Fruit fly (Drosophila melanogaster) whole organism, embryonic: ENCODE results near the gene CG13613.

Experiments used
- ATbp ChIP-seq: fragments of 200-800 bp; sonication (Bioruptor generic); optimal IDR thresholded peaks from 2 replicates; lab custom pipeline; 2017; ENCODE audit warnings: missing biosample characterization, mild to moderate bottlenecking, missing genetic modification characterization, missing genetic modification reagents
- Ada2b ChIP-seq: fragments of 200-800 bp; sonication (Bioruptor generic); IDR thresholded peaks from 2 replicates; pipeline ENCODE4 v1.3.6; 2022; ENCODE audit warnings: missing biosample characterization, missing genetic modification characterization
- B-H1 ChIP-seq: fragments of 200-800 bp; sonication (Bioruptor generic); IDR thresholded peaks from 3 replicates; pipeline ENCODE4 v1.3.6; 2022; ENCODE audit warnings: missing biosample characterization, missing genetic modification characterization
- CG10274 ChIP-seq: fragments of 200-800 bp; sonication (Bioruptor generic); optimal IDR thresholded peaks from 3 replicates; lab custom pipeline; 2017; ENCODE audit warnings: missing biosample characterization, mild to moderate bottlenecking, missing genetic modification characterization
- CG10654 ChIP-seq: fragments of 200-800 bp; sonication (Bioruptor generic); optimal IDR thresholded peaks from 2 replicates; lab custom pipeline; 2016; ENCODE audit warnings: missing biosample characterization, missing genetic modification characterization
- CG10959 ChIP-seq: fragments of 200-800 bp; sonication (Bioruptor generic); IDR thresholded peaks from 2 replicates; pipeline ENCODE4 v1.3.6; 2022; ENCODE audit warnings: missing biosample characterization, missing genetic modification characterization
- CG16779 ChIP-seq: fragments of 200-800 bp; sonication (Bioruptor generic); IDR thresholded peaks from 2 replicates; pipeline ENCODE4 v1.3.6; 2022; ENCODE audit warnings: missing biosample characterization, missing genetic modification characterization
- CG17612 ChIP-seq: fragments of 200-800 bp; sonication (Bioruptor generic); IDR thresholded peaks from 2 replicates; pipeline ENCODE4 v1.3.6; 2022; ENCODE audit warnings: missing biosample characterization, missing genetic modification characterization
- CG2202 ChIP-seq: fragments of 200-800 bp; sonication (Bioruptor generic); optimal IDR thresholded peaks from 2 replicates; lab custom pipeline; 2018; ENCODE audit warnings: missing biosample characterization, mild to moderate bottlenecking, missing genetic modification characterization
- CG31388 ChIP-seq: fragments of 200-800 bp; sonication (Bioruptor generic); optimal IDR thresholded peaks from 2 replicates; lab custom pipeline; 2016; ENCODE audit warnings: missing biosample characterization, missing genetic modification characterization
- CG32767 ChIP-seq: fragments of 200-800 bp; sonication (Bioruptor generic); IDR thresholded peaks from 2 replicates; pipeline ENCODE4 v1.3.6; 2022; ENCODE audit warnings: missing biosample characterization, missing genetic modification characterization
- CG34376 ChIP-seq: fragments of 200-800 bp; sonication (Bioruptor generic); optimal IDR thresholded peaks from 2 replicates; lab custom pipeline; 2018; ENCODE audit warnings: missing biosample characterization, mild to moderate bottlenecking, missing genetic modification characterization
- CG4617 ChIP-seq: fragments of 200-800 bp; sonication (Bioruptor generic); optimal IDR thresholded peaks from 3 replicates; lab custom pipeline; 2016; ENCODE audit warnings: missing biosample characterization, missing genetic modification characterization, borderline replicate concordance
- CG5953 ChIP-seq: fragments of 200-800 bp; sonication (Bioruptor generic); IDR thresholded peaks from 2 replicates; pipeline ENCODE4 v1.3.6; 2022; ENCODE audit warnings: missing biosample characterization, missing genetic modification characterization
- CG6254 ChIP-seq: fragments of 200-800 bp; sonication (Bioruptor generic); optimal IDR thresholded peaks from 3 replicates; lab custom pipeline; 2017; ENCODE audit warnings: mild to moderate bottlenecking, missing biosample characterization, missing genetic modification reagents, missing genetic modification characterization
- CG7786 ChIP-seq: fragments of 200-800 bp; sonication (Bioruptor generic); optimal IDR thresholded peaks from 2 replicates; lab custom pipeline; 2016; ENCODE audit warnings: missing biosample characterization, missing genetic modification characterization
- CG8281 ChIP-seq: fragments of 200-800 bp; sonication (Bioruptor generic); optimal IDR thresholded peaks from 2 replicates; lab custom pipeline; 2018; ENCODE audit warnings: missing biosample characterization, mild to moderate bottlenecking, missing genetic modification characterization, moderate library complexity
- CG9609 ChIP-seq: fragments of 200-800 bp; sonication (Bioruptor generic); optimal IDR thresholded peaks from 3 replicates; lab custom pipeline; 2016; ENCODE audit warnings: missing biosample characterization, missing genetic modification characterization
- D19B ChIP-seq: fragments of 200-800 bp; sonication (Bioruptor generic); optimal IDR thresholded peaks from 2 replicates; lab custom pipeline; 2017; ENCODE audit warnings: missing biosample characterization, mild to moderate bottlenecking, missing genetic modification characterization
- Dip3 ChIP-seq: fragments of 200-800 bp; sonication (Bioruptor generic); optimal IDR thresholded peaks from 3 replicates; lab custom pipeline; 2016; ENCODE audit warnings: missing biosample characterization, missing genetic modification characterization
- Dll ChIP-seq: fragments of 200-800 bp; sonication (Bioruptor generic); IDR thresholded peaks from 4 replicates; pipeline ENCODE4 v1.3.6; 2022; ENCODE audit warnings: missing biosample characterization, missing genetic modification characterization; ENCODE audit not compliant: partially characterized antibody
- Doc3 ChIP-seq: fragments of 200-800 bp; sonication (Bioruptor generic); IDR thresholded peaks from 3 replicates; pipeline ENCODE4 v1.3.6; 2022; ENCODE audit warnings: missing biosample characterization, missing genetic modification characterization; ENCODE audit not compliant: partially characterized antibody
- Dref ChIP-seq: fragments of 200-800 bp; sonication (Bioruptor generic); IDR thresholded peaks from 2 replicates; pipeline ENCODE4 v1.3.6; 2022; ENCODE audit warnings: missing biosample characterization, missing genetic modification characterization
- Ets97D ChIP-seq: fragments of 200-800 bp; sonication (Bioruptor generic); optimal IDR thresholded peaks from 3 replicates; lab custom pipeline; 2016; ENCODE audit warnings: missing biosample characterization, missing genetic modification characterization
- H15 ChIP-seq: fragments of 200-800 bp; sonication (Bioruptor generic); IDR thresholded peaks from 3 replicates; pipeline ENCODE4 v1.3.6; 2022; ENCODE audit warnings: missing biosample characterization, missing genetic modification characterization
- HLH3B ChIP-seq: fragments of 200-800 bp; sonication (Bioruptor generic); IDR thresholded peaks from 2 replicates; pipeline ENCODE4 v1.3.6; 2022; ENCODE audit warnings: missing biosample characterization, missing genetic modification characterization
- Hey ChIP-seq: fragments of 200-800 bp; sonication (Bioruptor generic); optimal IDR thresholded peaks from 3 replicates; lab custom pipeline; 2018; ENCODE audit warnings: missing biosample characterization, mild to moderate bottlenecking, missing genetic modification characterization
- Hmx ChIP-seq: fragments of 200-800 bp; sonication (Bioruptor generic); optimal IDR thresholded peaks from 2 replicates; lab custom pipeline; 2016; ENCODE audit warnings: missing biosample characterization, missing genetic modification characterization
- Kr ChIP-seq: fragments of 200-800 bp; sonication (Bioruptor generic); optimal IDR thresholded peaks from 2 replicates; lab custom pipeline; 2017; ENCODE audit warnings: missing biosample characterization, mild to moderate bottlenecking, missing genetic modification characterization
- Med ChIP-seq: fragments of 200-800 bp; sonication (Bioruptor generic); peaks from one replicate; lab custom pipeline; 2016; ENCODE audit warnings: missing biosample characterization, missing genetic modification characterization, mild to moderate bottlenecking, inconsistent platforms, moderate library complexity
- PHDP ChIP-seq: fragments of 200-800 bp; sonication (Bioruptor generic); optimal IDR thresholded peaks from 3 replicates; lab custom pipeline; 2018; ENCODE audit warnings: missing biosample characterization, mild to moderate bottlenecking, missing genetic modification characterization, moderate library complexity
- Ravus ChIP-seq: fragments of 200-800 bp; sonication (Bioruptor generic); IDR thresholded peaks from 2 replicates; pipeline ENCODE4 v1.3.6; 2022; ENCODE audit warnings: missing biosample characterization, missing genetic modification characterization
- bigmax ChIP-seq: fragments of 200-800 bp; sonication (Bioruptor generic); optimal IDR thresholded peaks from 2 replicates; lab custom pipeline; 2018; ENCODE audit warnings: missing biosample characterization, mild to moderate bottlenecking, missing genetic modification characterization
- chif ChIP-seq, 2 experiments: fragments of 200-800 bp; sonication (Bioruptor generic); optimal IDR thresholded peaks; 3 replicates each; lab custom pipeline; 2016; ENCODE audit warnings: missing biosample characterization in 2 of 2, missing genetic modification characterization in 2 of 2
- chm ChIP-seq: fragments of 200-800 bp; sonication (Bioruptor generic); IDR thresholded peaks from 2 replicates; pipeline ENCODE4 v1.3.6; 2022; ENCODE audit warnings: missing biosample characterization, missing genetic modification characterization
- dysf ChIP-seq: fragments of 200-800 bp; sonication (Bioruptor generic); IDR thresholded peaks from 3 replicates; pipeline ENCODE4 v1.3.6; 2022; ENCODE audit warnings: missing biosample characterization, missing genetic modification characterization
- ewg ChIP-seq: fragments of 200-800 bp; sonication (Bioruptor generic); optimal IDR thresholded peaks from 3 replicates; lab custom pipeline; 2017; ENCODE audit warnings: mild to moderate bottlenecking, missing biosample characterization, missing genetic modification reagents, missing genetic modification characterization
- fd96Cb ChIP-seq: fragments of 200-800 bp; sonication (Bioruptor generic); optimal IDR thresholded peaks from 2 replicates; lab custom pipeline; 2018; ENCODE audit warnings: missing biosample characterization, mild to moderate bottlenecking, missing genetic modification characterization, moderate library complexity
- ftz-f1 ChIP-seq: fragments of 200-800 bp; sonication (Bioruptor generic); optimal IDR thresholded peaks from 2 replicates; lab custom pipeline; 2016; ENCODE audit warnings: missing biosample characterization, missing genetic modification characterization
- gcm ChIP-seq: fragments of 200-800 bp; sonication (Bioruptor generic); optimal IDR thresholded peaks from 2 replicates; lab custom pipeline; 2019; ENCODE audit warnings: missing biosample characterization, mild to moderate bottlenecking, missing genetic modification characterization, moderate library complexity
- hb ChIP-seq: fragments of 200-800 bp; sonication (Bioruptor generic); IDR thresholded peaks from 3 replicates; pipeline ENCODE4 v1.3.6; 2022; ENCODE audit warnings: missing biosample characterization, missing genetic modification characterization; ENCODE audit not compliant: partially characterized antibody
- mld ChIP-seq: fragments of 200-800 bp; sonication (Bioruptor generic); IDR thresholded peaks from 3 replicates; pipeline ENCODE4 v1.3.6; 2022; ENCODE audit warnings: missing biosample characterization, missing genetic modification characterization; ENCODE audit not compliant: partially characterized antibody
- p53 ChIP-seq: fragments of 200-800 bp; sonication (Bioruptor generic); optimal IDR thresholded peaks from 2 replicates; lab custom pipeline; 2016; ENCODE audit warnings: missing biosample characterization, missing genetic modification characterization
- pho ChIP-seq: fragments of 200-800 bp; sonication (Bioruptor generic); optimal IDR thresholded peaks from 2 replicates; lab custom pipeline; 2016; ENCODE audit warnings: missing biosample characterization, missing genetic modification characterization
- phol ChIP-seq: fragments of 200-800 bp; sonication (Bioruptor generic); optimal IDR thresholded peaks from 3 replicates; lab custom pipeline; 2018; ENCODE audit warnings: missing biosample characterization, mild to moderate bottlenecking, missing genetic modification characterization, moderate library complexity
- pita ChIP-seq: fragments of 200-800 bp; sonication (Bioruptor generic); optimal IDR thresholded peaks from 2 replicates; lab custom pipeline; 2017; ENCODE audit warnings: missing biosample characterization, mild to moderate bottlenecking, missing genetic modification characterization
- ssp ChIP-seq: fragments of 200-800 bp; sonication (Bioruptor generic); IDR thresholded peaks from 2 replicates; pipeline ENCODE4 v1.3.6; 2022; ENCODE audit warnings: missing biosample characterization, missing genetic modification characterization
- tin ChIP-seq: fragments of 200-800 bp; sonication (Bioruptor generic); optimal IDR thresholded peaks from 3 replicates; lab custom pipeline; 2016; ENCODE audit warnings: missing biosample characterization, missing genetic modification characterization
- ttk ChIP-seq: fragments of 200-800 bp; sonication (Bioruptor generic); IDR thresholded peaks from 2 replicates; pipeline ENCODE4 v2.1.2; 2022; ENCODE audit warnings: missing biosample characterization, missing genetic modification characterization
- zfh2 ChIP-seq: fragments of 200-800 bp; sonication (Bioruptor generic); optimal IDR thresholded peaks from 2 replicates; lab custom pipeline; 2016; ENCODE audit warnings: missing biosample characterization, missing genetic modification characterization

CG13613 gene

dm6 chr3R:24333182-24333808 lies 32.1 kb upstream of the CG13613 start, which contains the start of the genes Rrp5 and Dis3 (continued):
- TF ChIP-seq ttk (GFP tag; lab: Robert Waterston, UW), result peak; percentile 38; the same call in 1 of the 2 replicates
- TF ChIP-seq hb (GFP tag; lab: Robert Waterston, UW), result no peak
- TF ChIP-seq B-H1 (GFP tag; lab: Robert Waterston, UW), result no peak
- peak; percentile 31; the same call in 1 of the 2 replicates for TF ChIP-seq CG32767 (GFP tag; lab: Robert Waterston, UW)
- TF ChIP-seq Ravus (GFP tag; lab: Robert Waterston, UW), result no peak
- TF ChIP-seq CG17612, result no peak
- no peak for TF ChIP-seq CG10654 (GFP tag; lab: Kevin White, UChicago)
- TF ChIP-seq Dref (GFP tag; lab: Robert Waterston, UW), result peak; percentile 58
- TF ChIP-seq ATbp (GFP tag; lab: Kevin White, UChicago), result no peak
- TF ChIP-seq CG5953, result peak; percentile 17; the same call in 1 of the 2 replicates
- TF ChIP-seq dysf (GFP tag; lab: Robert Waterston, UW), result peak; percentile 47; the same call in 2 of the 3 replicates
- peak; percentile 65 for TF ChIP-seq p53 (GFP tag; lab: Kevin White, UChicago)
- no peak for TF ChIP-seq HLH3B (GFP tag; lab: Robert Waterston, UW)
- no peak for TF ChIP-seq CG34376
- peak; percentile 74 for TF ChIP-seq phol
- TF ChIP-seq Med (GFP tag; lab: Kevin White, UChicago), result peak; percentile 92
- TF ChIP-seq fd96Cb (tag; lab: Kevin White, UChicago), result no peak
- TF ChIP-seq Hey, result no peak
- no peak for TF ChIP-seq mld (GFP tag; lab: Robert Waterston, UW)
- TF ChIP-seq CG16779 (GFP tag; lab: Robert Waterston, UW), result peak; percentile 54; the same call in 1 of the 2 replicates
- peak; percentile 81 for TF ChIP-seq Ets97D (GFP tag; lab: Kevin White, UChicago)
- TF ChIP-seq zfh2 (GFP tag; lab: Kevin White, UChicago), result peak; percentile 51
- TF ChIP-seq CG10959 (GFP tag; lab: Robert Waterston, UW), result peak; percentile 18; the same call in 1 of the 2 replicates
- peak; percentile 37 for TF ChIP-seq ftz-f1 (GFP tag; lab: Kevin White, UChicago)
- TF ChIP-seq CG31388 (GFP tag; lab: Kevin White, UChicago), result no peak
- peak; percentile 32; the same call in 1 of the 2 replicates for TF ChIP-seq Ada2b (GFP tag; lab: Robert Waterston, UW)
- TF ChIP-seq D19B, result no peak
- peak; percentile 56 for TF ChIP-seq pho (GFP tag; lab: Kevin White, UChicago)
- TF ChIP-seq H15, result 0 out of 3 replicates have a peak, but pooled peaks have one; percentile 35
- no peak for TF ChIP-seq Doc3 (GFP tag; lab: Robert Waterston, UW)
- TF ChIP-seq CG2202, result no peak
- no peak for TF ChIP-seq ewg (GFP tag; lab: Kevin White, UChicago)
- TF ChIP-seq chm (GFP tag; lab: Robert Waterston, UW), result peak; percentile 44
- peak; percentile 96 for TF ChIP-seq CG4617 (GFP tag; lab: Kevin White, UChicago)
- TF ChIP-seq CG8281, result no peak
- TF ChIP-seq CG6254, result peak; percentile 98
- TF ChIP-seq CG10274 (GFP tag; lab: Kevin White, UChicago), result no peak
- TF ChIP-seq CG9609, result peak; percentile 65
- TF ChIP-seq Kr (GFP tag; lab: Kevin White, UChicago), result no peak
- peak; percentile 69 for TF ChIP-seq pita (GFP tag; lab: Kevin White, UChicago)
- TF ChIP-seq Hmx (GFP tag; lab: Kevin White, UChicago), result no peak
- TF ChIP-seq PHDP, result no peak
- peak; percentile 96 for TF ChIP-seq ssp (GFP tag; lab: Robert Waterston, UW)
- TF ChIP-seq CG7786 (GFP tag; lab: Kevin White, UChicago), result peak; percentile 43
- peak; percentile 45 for TF ChIP-seq Dip3 (GFP tag; lab: Kevin White, UChicago)
- no peak for TF ChIP-seq gcm (GFP tag; lab: Kevin White, UChicago)
- TF ChIP-seq chif (GFP tag; optimal IDR thresholded peaks at IDR 0.05; lab: Kevin White, UChicago), result peak in 1 of 2 experiments; percentile 24
- peak; percentile 29 for TF ChIP-seq bigmax (GFP tag; lab: Kevin White, UChicago)
- peak; percentile 28 for TF ChIP-seq tin
- TF ChIP-seq Dll (GFP tag; lab: Robert Waterston, UW), result 0 out of 4 replicates have a peak, but pooled peaks have one; percentile 17
